Fruit fly (Drosophila melanogaster) whole organism, prepupa: ENCODE measurements around the gene Hrd3.

Experiments
- CG6792 ChIP-seq: fragments of 200-800 bp; sonication (Bioruptor generic); optimal IDR thresholded peaks from 3 replicates; lab custom pipeline; 2016; ENCODE audit warnings: missing biosample characterization, missing genetic modification characterization
- CG6854 ChIP-seq: fragments of 200-800 bp; sonication (Bioruptor generic); optimal IDR thresholded peaks from 2 replicates; lab custom pipeline; 2017; ENCODE audit warnings: missing biosample characterization, mild to moderate bottlenecking, missing genetic modification characterization
- Eip93F ChIP-seq: fragments of 200-800 bp; sonication (Bioruptor generic); optimal IDR thresholded peaks from 2 replicates; lab custom pipeline; 2016; ENCODE audit warnings: missing biosample characterization, mild to moderate bottlenecking, missing genetic modification characterization
- Met ChIP-seq: fragments of 200-800 bp; sonication (Bioruptor generic); optimal IDR thresholded peaks from 3 replicates; lab custom pipeline; 2016; ENCODE audit warnings: missing biosample characterization, missing genetic modification characterization
- achi ChIP-seq: fragments of 200-800 bp; sonication (Bioruptor generic); optimal IDR thresholded peaks from 3 replicates; lab custom pipeline; 2016; ENCODE audit warnings: missing biosample characterization, missing genetic modification characterization
- net ChIP-seq: fragments of 200-800 bp; sonication (Bioruptor generic); optimal IDR thresholded peaks from 3 replicates; lab custom pipeline; 2016; ENCODE audit warnings: missing biosample characterization, missing genetic modification characterization
- ss ChIP-seq, 2 experiments: fragments of 200-800 bp; sonication (Bioruptor generic); optimal IDR thresholded peaks; 2 replicates in 1 of 2; 3 replicates in 1 of 2; lab custom pipeline; 2017 to 2018; ENCODE audit warnings: mild to moderate bottlenecking in 2 of 2, missing biosample characterization in 2 of 2, missing genetic modification characterization in 2 of 2, moderate library complexity in 1 of 2

dm6 chr3R:23714852-23715251 lies 43.5 kb downstream of the Hrd3 start:
- no peak for TF ChIP-seq CG6854 (GFP tag; lab: Kevin White, UChicago)
- no peak for TF ChIP-seq net (GFP tag; lab: Kevin White, UChicago)
- TF ChIP-seq Met (GFP tag; lab: Kevin White, UChicago) = no peak
- TF ChIP-seq ss (GFP tag; optimal IDR thresholded peaks at IDR 0.05; lab: Kevin White, UChicago) = no peak
- TF ChIP-seq Eip93F = no peak
- TF ChIP-seq achi (GFP tag; lab: Kevin White, UChicago) = no peak
- TF ChIP-seq CG6792 (GFP tag; lab: Kevin White, UChicago) = no peak
